Fruit fly (Drosophila melanogaster) Kc167 (cell line): Measurements from ENCODE around the gene CG16888.

Experiments used
- Myc ChIP-seq: fragments of >200 bp; optimal IDR thresholded peaks from 2 replicates; lab custom pipeline; 2017; ENCODE audit warnings: missing external identifiers
- Sin3A ChIP-seq: fragments of >200 bp; optimal IDR thresholded peaks from 2 replicates; lab custom pipeline; 2018; ENCODE audit warnings: missing external identifiers
- h ChIP-seq: fragments of >200 bp; optimal IDR thresholded peaks from 3 replicates; lab custom pipeline; 2018; ENCODE audit warnings: missing external identifiers
- insv ChIP-seq: fragments of >200 bp; optimal IDR thresholded peaks from 3 replicates; lab custom pipeline; 2018; ENCODE audit warnings: missing external identifiers
- psq ChIP-seq: fragments of >200 bp; optimal IDR thresholded peaks from 2 replicates; lab custom pipeline; 2017; ENCODE audit warnings: missing external identifiers
- ttk ChIP-seq: sonication (Bioruptor generic); optimal IDR thresholded peaks from 2 replicates; lab custom pipeline; 2017; ENCODE audit warnings: missing external identifiers

dm6 chr2L:13811323-13811722 is 1.7 kb downstream of the CG16888 start, which contains the start of the genes Adat1 and CG16865:
- TF ChIP-seq insv (lab: Kevin White, UChicago) (no peak), psq (lab: Kevin White, UChicago) (no peak), Myc (lab: Kevin White, UChicago) (no peak), Sin3A (lab: Kevin White, UChicago) (no peak), h (no peak), ttk (lab: Kevin White, UChicago) (no peak)
